Fruit fly (Drosophila melanogaster) whole organism, embryonic: ENCODE measurements around the gene Teh1.

Experiments used
- ATbp ChIP-seq: fragments of 200-800 bp; sonication (Bioruptor generic); optimal IDR thresholded peaks from 2 replicates; lab custom pipeline; 2017; ENCODE audit warnings: missing biosample characterization, mild to moderate bottlenecking, missing genetic modification characterization, missing genetic modification reagents
- CG10147 ChIP-seq: fragments of 200-800 bp; sonication (Bioruptor generic); optimal IDR thresholded peaks from 2 replicates; lab custom pipeline; 2019; ENCODE audit warnings: missing biosample characterization, mild to moderate bottlenecking, missing genetic modification characterization, moderate library complexity
- CG10979 ChIP-seq: fragments of 200-800 bp; sonication (Bioruptor generic); optimal IDR thresholded peaks from 2 replicates; lab custom pipeline; 2018; ENCODE audit warnings: missing biosample characterization, mild to moderate bottlenecking, missing genetic modification characterization, moderate library complexity
- CG11247 ChIP-seq: fragments of 200-800 bp; sonication (Bioruptor generic); IDR thresholded peaks from 2 replicates; pipeline ENCODE4 v1.3.6; 2022; ENCODE audit warnings: missing biosample characterization, missing genetic modification characterization
- CG12071 ChIP-seq: fragments of 200-800 bp; sonication (Bioruptor generic); optimal IDR thresholded peaks from 3 replicates; lab custom pipeline; 2018; ENCODE audit warnings: missing biosample characterization, mild to moderate bottlenecking, missing genetic modification characterization
- CG13894 ChIP-seq: fragments of 200-800 bp; sonication (Bioruptor generic); optimal IDR thresholded peaks from 3 replicates; lab custom pipeline; 2018; ENCODE audit warnings: missing biosample characterization, mild to moderate bottlenecking, missing genetic modification characterization, moderate library complexity
- CG14860 ChIP-seq: fragments of 200-800 bp; sonication (Bioruptor generic); IDR thresholded peaks from 3 replicates; pipeline ENCODE4 v1.3.6; 2022; ENCODE audit warnings: missing biosample characterization, missing genetic modification characterization; ENCODE audit not compliant: partially characterized antibody
- CG1603 ChIP-seq: fragments of 200-800 bp; sonication (Bioruptor generic); optimal IDR thresholded peaks from 2 replicates; lab custom pipeline; 2019; ENCODE audit warnings: missing biosample characterization, mild to moderate bottlenecking, missing genetic modification characterization, moderate library complexity
- CG18262 ChIP-seq: fragments of 200-800 bp; optimal IDR thresholded peaks from 3 replicates; lab custom pipeline; 2019; ENCODE audit warnings: missing biosample characterization, mild to moderate bottlenecking, missing genetic modification characterization, moderate library complexity
- CG18599 ChIP-seq: fragments of 200-800 bp; sonication (Bioruptor generic); optimal IDR thresholded peaks from 3 replicates; lab custom pipeline; 2017; ENCODE audit warnings: missing biosample characterization, missing genetic modification characterization, mild to moderate bottlenecking, moderate library complexity, missing genetic modification reagents
- CG2678 ChIP-seq: fragments of 200-800 bp; sonication (Bioruptor generic); optimal IDR thresholded peaks from 3 replicates; lab custom pipeline; 2019; ENCODE audit warnings: missing biosample characterization, mild to moderate bottlenecking, missing genetic modification characterization, moderate library complexity
- CG32532 ChIP-seq: fragments of 200-800 bp; sonication (Bioruptor generic); IDR thresholded peaks from 2 replicates; pipeline ENCODE4 v1.3.6; 2022; ENCODE audit warnings: missing biosample characterization, missing genetic modification characterization
- CG3281 ChIP-seq: fragments of 200-800 bp; sonication (Bioruptor generic); optimal IDR thresholded peaks from 3 replicates; lab custom pipeline; 2017; ENCODE audit warnings: missing biosample characterization, mild to moderate bottlenecking, missing genetic modification characterization
- CG3838 ChIP-seq: fragments of 200-800 bp; sonication (Bioruptor generic); optimal IDR thresholded peaks from 3 replicates; lab custom pipeline; 2016; ENCODE audit warnings: missing biosample characterization, missing genetic modification characterization
- CG4854 ChIP-seq: fragments of 200-800 bp; sonication (Bioruptor generic); optimal IDR thresholded peaks from 2 replicates; lab custom pipeline; 2016; ENCODE audit warnings: missing biosample characterization, missing genetic modification characterization, inconsistent platforms
- CG8089 ChIP-seq: fragments of 200-800 bp; sonication (Bioruptor generic); optimal IDR thresholded peaks from 3 replicates; lab custom pipeline; 2016; ENCODE audit warnings: missing biosample characterization, missing genetic modification characterization
- CG8290 ChIP-seq, 3 experiments: fragments of 200-800 bp; sonication (Bioruptor generic); optimal IDR thresholded peaks; 2 replicates each; lab custom pipeline; 2016 to 2019; ENCODE audit warnings: missing biosample characterization in 3 of 3, missing genetic modification characterization in 3 of 3, mild to moderate bottlenecking in 2 of 3, moderate library complexity in 1 of 3
- CTCF ChIP-seq: fragments of 200-800 bp; sonication (Bioruptor generic); optimal IDR thresholded peaks from 2 replicates; lab custom pipeline; 2017; ENCODE audit warnings: missing biosample characterization, mild to moderate bottlenecking, missing genetic modification characterization, moderate library complexity
- D19B ChIP-seq: fragments of 200-800 bp; sonication (Bioruptor generic); optimal IDR thresholded peaks from 2 replicates; lab custom pipeline; 2017; ENCODE audit warnings: missing biosample characterization, mild to moderate bottlenecking, missing genetic modification characterization
- Dek ChIP-seq: fragments of 200-800 bp; sonication (Bioruptor generic); optimal IDR thresholded peaks from 3 replicates; lab custom pipeline; 2019; ENCODE audit warnings: missing biosample characterization, mild to moderate bottlenecking, missing genetic modification characterization, moderate library complexity
- Dip2 ChIP-seq: fragments of 200-800 bp; sonication (Bioruptor generic); IDR thresholded peaks from 2 replicates; pipeline ENCODE4 v1.3.6; 2022; ENCODE audit warnings: missing biosample characterization, missing genetic modification characterization
- Doc3 ChIP-seq: fragments of 200-800 bp; sonication (Bioruptor generic); IDR thresholded peaks from 3 replicates; pipeline ENCODE4 v1.3.6; 2022; ENCODE audit warnings: missing biosample characterization, missing genetic modification characterization; ENCODE audit not compliant: partially characterized antibody
- Ets97D ChIP-seq: fragments of 200-800 bp; sonication (Bioruptor generic); optimal IDR thresholded peaks from 3 replicates; lab custom pipeline; 2016; ENCODE audit warnings: missing biosample characterization, missing genetic modification characterization
- Fer1 ChIP-seq: fragments of 200-800 bp; sonication (Bioruptor generic); optimal IDR thresholded peaks from 2 replicates; lab custom pipeline; 2017; ENCODE audit warnings: missing biosample characterization, mild to moderate bottlenecking, missing genetic modification characterization
- Fer3 ChIP-seq: fragments of 200-800 bp; sonication (Bioruptor generic); optimal IDR thresholded peaks from 2 replicates; lab custom pipeline; 2018; ENCODE audit warnings: missing biosample characterization, mild to moderate bottlenecking, missing genetic modification characterization, moderate library complexity
- Hand ChIP-seq: fragments of 200-800 bp; sonication (Bioruptor generic); optimal IDR thresholded peaks from 2 replicates; lab custom pipeline; 2017; ENCODE audit warnings: mild to moderate bottlenecking, missing biosample characterization, missing genetic modification reagents, missing genetic modification characterization
- Hr51 ChIP-seq, 2 experiments: fragments of 200-800 bp; sonication (Bioruptor generic); optimal IDR thresholded peaks; 2 replicates in 1 of 2; 3 replicates in 1 of 2; lab custom pipeline; 2016 to 2018; ENCODE audit warnings: missing biosample characterization in 2 of 2, missing genetic modification characterization in 2 of 2, mild to moderate bottlenecking in 1 of 2, moderate library complexity in 1 of 2
- Hr78 ChIP-seq, 2 experiments: fragments of 200-800 bp in 1 of 2; fragments of >200 bp in 1 of 2; sonication (Bioruptor generic) in 1 of 2; optimal IDR thresholded peaks; 2 replicates each; lab custom pipeline; 2017 to 2019; ENCODE audit warnings: missing biosample characterization in 2 of 2, missing genetic modification characterization in 2 of 2, mild to moderate bottlenecking in 1 of 2, moderate library complexity in 1 of 2
- Meics ChIP-seq: fragments of 200-800 bp; sonication (Bioruptor generic); optimal IDR thresholded peaks from 2 replicates; lab custom pipeline; 2017; ENCODE audit warnings: missing biosample characterization, mild to moderate bottlenecking, missing genetic modification characterization
- Nf-YC ChIP-seq: fragments of 200-800 bp; optimal IDR thresholded peaks from 3 replicates; lab custom pipeline; 2019; ENCODE audit warnings: missing biosample characterization, mild to moderate bottlenecking, missing genetic modification characterization, moderate library complexity
- btn ChIP-seq: fragments of 200-800 bp; sonication (Bioruptor generic); optimal IDR thresholded peaks from 2 replicates; lab custom pipeline; 2016; ENCODE audit warnings: missing biosample characterization, missing genetic modification characterization
- cg ChIP-seq: fragments of 200-800 bp; sonication (Bioruptor generic); optimal IDR thresholded peaks from 3 replicates; lab custom pipeline; 2019; ENCODE audit warnings: missing biosample characterization, mild to moderate bottlenecking, missing genetic modification characterization, moderate library complexity
- chinmo ChIP-seq: fragments of 200-800 bp; sonication (Bioruptor generic); IDR thresholded peaks from 4 replicates; pipeline ENCODE4 v1.3.6; 2022; ENCODE audit warnings: missing biosample characterization, missing genetic modification characterization; ENCODE audit not compliant: partially characterized antibody
- crol ChIP-seq: fragments of 200-800 bp; sonication (Bioruptor generic); IDR thresholded peaks from 2 replicates; pipeline ENCODE4 v1.3.6; 2022; ENCODE audit warnings: missing biosample characterization, missing genetic modification characterization
- cwo ChIP-seq: fragments of 200-800 bp; sonication (Bioruptor generic); optimal IDR thresholded peaks from 3 replicates; lab custom pipeline; 2017; ENCODE audit warnings: missing biosample characterization, missing genetic modification characterization, mild to moderate bottlenecking, moderate library complexity, missing genetic modification reagents
- dmrt99B ChIP-seq: fragments of 200-800 bp; sonication (Bioruptor generic); optimal IDR thresholded peaks from 2 replicates; lab custom pipeline; 2018; ENCODE audit warnings: missing biosample characterization, mild to moderate bottlenecking, missing genetic modification characterization, moderate library complexity
- fd64A ChIP-seq: fragments of 200-800 bp; sonication (Bioruptor generic); optimal IDR thresholded peaks from 3 replicates; lab custom pipeline; 2018; ENCODE audit warnings: missing biosample characterization, mild to moderate bottlenecking, missing genetic modification characterization
- grau ChIP-seq: fragments of 200-800 bp; optimal IDR thresholded peaks from 3 replicates; lab custom pipeline; 2019; ENCODE audit warnings: missing biosample characterization, mild to moderate bottlenecking, missing genetic modification characterization, moderate library complexity
- gt ChIP-seq: fragments of 200-800 bp; sonication (Bioruptor generic); IDR thresholded peaks from 2 replicates; pipeline ENCODE4 v1.3.6; 2022; ENCODE audit warnings: missing biosample characterization, missing genetic modification characterization
- jing ChIP-seq: fragments of 200-800 bp; sonication (Bioruptor generic); optimal IDR thresholded peaks from 2 replicates; lab custom pipeline; 2018; ENCODE audit warnings: missing biosample characterization, mild to moderate bottlenecking, missing genetic modification characterization
- kni ChIP-seq: fragments of 200-800 bp; sonication (Bioruptor generic); optimal IDR thresholded peaks from 3 replicates; lab custom pipeline; 2017; ENCODE audit warnings: mild to moderate bottlenecking, missing biosample characterization, missing genetic modification reagents, missing genetic modification characterization
- lab ChIP-seq: fragments of 200-800 bp; sonication (Bioruptor generic); optimal IDR thresholded peaks from 3 replicates; lab custom pipeline; 2017; ENCODE audit warnings: missing biosample characterization, missing genetic modification characterization, mild to moderate bottlenecking, moderate library complexity, missing genetic modification reagents
- lov ChIP-seq, 2 experiments: fragments of 200-800 bp in 1 of 2; fragments of >200 bp in 1 of 2; sonication (Bioruptor generic) in 1 of 2; IDR thresholded peaks in 1 of 2; optimal IDR thresholded peaks in 1 of 2; 2 replicates in 1 of 2; 3 replicates in 1 of 2; pipeline versions ENCODE4 v1.3.6 to Lab custom; 2017 to 2022; ENCODE audit warnings: missing biosample characterization in 1 of 2, missing genetic modification characterization in 1 of 2
- pan ChIP-seq, 4 experiments: fragments of >200 bp in 3 of 4; fragments of 200-800 bp in 1 of 4; sonication (Bioruptor generic) in 1 of 4; optimal IDR thresholded peaks in 3 of 4; IDR thresholded peaks in 1 of 4; 2 replicates each; pipeline versions ENCODE4 v1.3.6 to Lab custom; 2017 to 2022; ENCODE audit warnings: missing biosample characterization in 2 of 4, missing genetic modification characterization in 2 of 4, mixed read lengths in 1 of 4
- salm ChIP-seq: fragments of 200-800 bp; sonication (Bioruptor generic); optimal IDR thresholded peaks from 2 replicates; lab custom pipeline; 2018; ENCODE audit warnings: missing biosample characterization, mild to moderate bottlenecking, missing genetic modification characterization
- sr ChIP-seq: fragments of 200-800 bp; sonication (Bioruptor generic); IDR thresholded peaks from 3 replicates; pipeline ENCODE4 v1.3.6; 2022; ENCODE audit warnings: missing biosample characterization, missing genetic modification characterization
- stwl ChIP-seq: fragments of 200-800 bp; sonication (Bioruptor generic); optimal IDR thresholded peaks from 3 replicates; lab custom pipeline; 2018; ENCODE audit warnings: missing biosample characterization, mild to moderate bottlenecking, missing genetic modification characterization, moderate library complexity
- tgo ChIP-seq: fragments of 200-800 bp; sonication (Bioruptor generic); IDR thresholded peaks from 3 replicates; pipeline ENCODE4 v1.3.6; 2022; ENCODE audit warnings: missing biosample characterization, missing genetic modification characterization
- tin ChIP-seq: fragments of 200-800 bp; sonication (Bioruptor generic); optimal IDR thresholded peaks from 3 replicates; lab custom pipeline; 2016; ENCODE audit warnings: missing biosample characterization, missing genetic modification characterization
- zf30C ChIP-seq: fragments of 200-800 bp; sonication (Bioruptor generic); optimal IDR thresholded peaks from 3 replicates; lab custom pipeline; 2018; ENCODE audit warnings: missing biosample characterization, mild to moderate bottlenecking, missing genetic modification characterization

The Teh1 gene

DNA sequence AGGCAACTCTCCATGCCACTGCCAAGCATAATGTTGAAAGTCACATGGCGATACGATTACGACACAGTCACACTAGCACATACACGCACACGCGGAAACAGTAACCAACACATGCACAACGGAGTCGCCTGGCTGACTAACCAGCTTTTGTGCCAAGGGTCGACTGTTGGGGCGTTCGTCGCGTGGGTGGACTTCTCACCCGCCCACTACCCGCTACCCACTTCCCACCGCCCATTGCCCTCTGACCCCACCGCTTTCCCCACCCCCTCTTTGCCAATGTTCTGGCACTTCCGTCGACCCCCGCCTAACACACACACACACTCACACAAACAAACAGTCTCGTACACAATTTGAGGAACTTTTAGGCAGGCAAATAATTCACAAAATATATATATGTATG lies 16.3 kb downstream of the Teh1 start:
- TF ChIP-seq Dip2 (GFP tag; lab: Robert Waterston, UW) = no peak
- peak; percentile 11 for TF ChIP-seq Hand
- TF ChIP-seq Fer3 = no peak
- TF ChIP-seq cg (GFP tag; lab: Kevin White, UChicago) = peak; percentile 11
- TF ChIP-seq CG13894 = peak; percentile 22
- TF ChIP-seq CG32532 = peak; percentile 6; the same call in 1 of the 2 replicates
- TF ChIP-seq lab (GFP tag; lab: Kevin White, UChicago) = peak; percentile 58
- no peak for TF ChIP-seq sr (GFP tag; lab: Robert Waterston, UW)
- TF ChIP-seq Fer1 (GFP tag; lab: Kevin White, UChicago) = peak; percentile 8
- TF ChIP-seq Meics (GFP tag; lab: Kevin White, UChicago) = peak; percentile 2
- TF ChIP-seq CG10147 (GFP tag; lab: Kevin White, UChicago) = peak; percentile 10
- TF ChIP-seq chinmo = 0 out of 4 replicates have a peak, but pooled peaks have one; percentile 15
- peak; percentile 25 for TF ChIP-seq D19B (GFP tag; lab: Kevin White, UChicago)
- peak; percentile 13 for TF ChIP-seq CG12071 (GFP tag; lab: Kevin White, UChicago)
- TF ChIP-seq Nf-YC = no peak
- no peak for TF ChIP-seq CG8089 (GFP tag; lab: Kevin White, UChicago)
- TF ChIP-seq CG18599 = peak; percentile 21
- TF ChIP-seq crol (GFP tag; lab: Robert Waterston, UW) = peak; percentile 70
- no peak for TF ChIP-seq CG10979 (tag; lab: Kevin White, UChicago)
- TF ChIP-seq CG3281 = peak; percentile 0
- no peak for TF ChIP-seq fd64A (GFP tag; lab: Kevin White, UChicago)
- TF ChIP-seq btn = no peak
- TF ChIP-seq lov (optimal IDR thresholded peaks at IDR 0.05; lab: Kevin White, UChicago) = no peak
- no peak for TF ChIP-seq lov (GFP tag; IDR thresholded peaks at IDR 0.05; lab: Robert Waterston, UW)
- TF ChIP-seq CG11247 (GFP tag; lab: Robert Waterston, UW) = no peak
- no peak for TF ChIP-seq CG1603 (tag; lab: Kevin White, UChicago)
- no peak for TF ChIP-seq CG8290 (GFP tag; optimal IDR thresholded peaks at IDR 0.05; lab: Kevin White, UChicago)
- peak in 1 of 2 experiments; percentile 10 for TF ChIP-seq CG8290 (tag; optimal IDR thresholded peaks at IDR 0.05; lab: Kevin White, UChicago)
- TF ChIP-seq CTCF (GFP tag; lab: Kevin White, UChicago) = no peak
- no peak for TF ChIP-seq CG4854
- TF ChIP-seq cwo = peak; percentile 19
- TF ChIP-seq Ets97D (GFP tag; lab: Kevin White, UChicago) = no peak
- no peak for TF ChIP-seq Doc3 (GFP tag; lab: Robert Waterston, UW)
- peak; percentile 15 for TF ChIP-seq CG2678 (tag; lab: Kevin White, UChicago)
- peak in 1 of 2 experiments; percentile 20 for TF ChIP-seq Hr51 (GFP tag; optimal IDR thresholded peaks at IDR 0.05; lab: Kevin White, UChicago)
- peak; percentile 9 for TF ChIP-seq grau (tag; lab: Kevin White, UChicago)
- no peak for TF ChIP-seq gt
- peak; percentile 18 for TF ChIP-seq dmrt99B (tag; lab: Kevin White, UChicago)
- peak in 1 of 2 experiments; percentile 27 for TF ChIP-seq Hr78 (GFP tag; optimal IDR thresholded peaks at IDR 0.05; lab: Kevin White, UChicago)
- no peak for TF ChIP-seq tgo
- TF ChIP-seq pan (optimal IDR thresholded peaks at IDR 0.05; lab: Kevin White, UChicago) = no peak
- no peak for TF ChIP-seq pan (GFP tag; optimal IDR thresholded peaks at IDR 0.05 in 1 of 2, IDR thresholded peaks at IDR 0.05 in 1 of 2)
- TF ChIP-seq, all 482 proteins: peak for 21

DNA sequence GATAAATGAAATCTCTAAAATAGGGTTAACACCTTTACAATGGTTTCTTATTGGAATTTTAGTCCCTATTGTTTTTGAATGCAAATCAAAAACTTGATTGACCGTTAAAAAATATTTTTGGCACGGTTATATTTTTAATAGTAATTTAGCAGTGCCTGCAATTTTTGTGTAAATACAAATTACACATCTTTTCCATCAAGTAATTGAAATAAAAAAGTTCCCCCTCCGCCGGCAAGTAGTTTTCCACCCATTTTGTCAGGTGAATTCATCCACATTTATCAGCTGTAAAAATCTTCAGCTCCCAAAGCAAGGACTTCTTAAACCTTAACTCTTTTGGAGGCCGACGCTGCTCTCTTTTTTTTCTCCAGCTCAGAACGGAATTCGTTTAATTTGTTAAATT lies 44.2 kb downstream of the Teh1 start, which contains the start of gene CG34302:
CG34302 (minus strand) TSS at position 101 of the 400 bp plus-strand sequence.
- TF ChIP-seq zf30C (GFP tag; lab: Kevin White, UChicago) (no peak), ATbp (GFP tag; lab: Kevin White, UChicago) (no peak), CG4854 (no peak), CG14860 (GFP tag; lab: Robert Waterston, UW) (no peak), CG3838 (GFP tag; lab: Kevin White, UChicago) (no peak), stwl (tag; lab: Kevin White, UChicago) (no peak), salm (no peak), jing (no peak), Fer3 (no peak), kni (no peak), CG18262 (tag; lab: Kevin White, UChicago) (no peak), Dek (tag; lab: Kevin White, UChicago) (no peak), grau (tag; lab: Kevin White, UChicago) (no peak), tin (no peak)
